Worm (Caenorhabditis elegans) whole organism, midembryonic: ENCODE data around the gene Y94H6A.12.

Source experiments
- T22C8.4 ChIP-seq: fragments of 200-800 bp; sonication (Bioruptor generic); IDR thresholded peaks from 2 replicates; pipeline ENCODE4 v1.3.6; 2022; ENCODE audit warnings: missing genetic modification characterization, missing compliant biosample characterization
- flt-1 ChIP-seq: fragments of 200-800 bp; sonication (Bioruptor generic); IDR thresholded peaks from 2 replicates; pipeline ENCODE4 v1.3.6; 2022; ENCODE audit warnings: missing genetic modification characterization, missing compliant biosample characterization
- klf-2 ChIP-seq: fragments of 200-800 bp; sonication (Bioruptor generic); conservative IDR thresholded peaks from 2 replicates; pipeline ENCODE4 v1.3.6; 2022; ENCODE audit warnings: missing genetic modification reagents, missing genetic modification characterization, missing compliant biosample characterization
- med-1 ChIP-seq: sonication (generic microtip); optimal IDR thresholded peaks from 2 replicates; lab custom pipeline; 2017; ENCODE audit warnings: missing genetic modification characterization, mild to moderate bottlenecking, missing compliant biosample characterization, antibody characterized with exemption, missing genetic modification reagents; ENCODE audit not compliant: insufficient read depth
- ref-1 ChIP-seq: fragments of 200-800 bp; sonication (Bioruptor generic); conservative IDR thresholded peaks from 2 replicates; pipeline ENCODE4 v1.3.6; 2022; ENCODE audit warnings: missing genetic modification reagents, missing genetic modification characterization, missing compliant biosample characterization
- tab-1 ChIP-seq: fragments of 200-800 bp; sonication (Bioruptor generic); IDR thresholded peaks from 2 replicates; pipeline ENCODE4 v1.3.6; 2022; ENCODE audit warnings: missing genetic modification characterization, missing compliant biosample characterization
- ztf-23 ChIP-seq: fragments of 200-800 bp; sonication (Bioruptor generic); IDR thresholded peaks from 2 replicates; pipeline ENCODE4 v1.3.6; 2022; ENCODE audit warnings: missing genetic modification reagents, missing genetic modification characterization, missing compliant biosample characterization
- ztf-29 ChIP-seq: fragments of 200-800 bp; sonication (Bioruptor generic); IDR thresholded peaks from 2 replicates; pipeline ENCODE4 v1.3.6; 2022; ENCODE audit warnings: missing genetic modification reagents, missing genetic modification characterization, missing compliant biosample characterization

DNA sequence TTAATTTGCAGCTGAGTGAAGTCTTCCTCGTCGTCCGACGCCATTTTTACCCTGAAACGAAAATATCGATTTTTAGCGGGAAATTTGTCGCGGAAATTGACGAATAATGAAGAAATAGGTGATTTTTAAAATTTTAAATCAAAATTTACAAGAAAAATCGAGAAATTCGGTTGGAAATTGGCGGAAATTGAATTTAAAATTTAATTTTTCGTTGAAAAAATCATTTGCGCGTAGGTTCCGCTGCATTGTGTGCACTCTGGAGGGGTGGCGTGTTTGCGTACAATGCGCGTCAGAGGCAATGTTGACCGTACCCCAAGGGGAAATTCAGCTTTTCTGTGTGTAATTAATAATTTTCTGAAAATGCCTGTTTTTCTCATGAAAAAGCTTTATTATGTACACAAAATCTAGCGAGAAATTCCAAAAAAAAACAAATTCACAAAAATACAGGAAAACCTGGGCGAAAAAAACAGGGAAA, 8.9 kb downstream of the Y94H6A.12 start, which contains the start of gene Y94H6A.5:
- TF ChIP-seq T22C8.4 (no peak), klf-2 (GFP tag; lab: Robert Waterston, UW) (no peak), flt-1 (GFP tag; lab: Robert Waterston, UW) (no peak), ref-1 (no peak), med-1 (no peak), tab-1 (GFP tag; lab: Robert Waterston, UW) (no peak), ztf-29 (GFP tag; lab: Robert Waterston, UW) (no peak), ztf-23 (no peak)
